Fruit fly (Drosophila melanogaster): ENCODE results near the gene CG6980.

DNA sequence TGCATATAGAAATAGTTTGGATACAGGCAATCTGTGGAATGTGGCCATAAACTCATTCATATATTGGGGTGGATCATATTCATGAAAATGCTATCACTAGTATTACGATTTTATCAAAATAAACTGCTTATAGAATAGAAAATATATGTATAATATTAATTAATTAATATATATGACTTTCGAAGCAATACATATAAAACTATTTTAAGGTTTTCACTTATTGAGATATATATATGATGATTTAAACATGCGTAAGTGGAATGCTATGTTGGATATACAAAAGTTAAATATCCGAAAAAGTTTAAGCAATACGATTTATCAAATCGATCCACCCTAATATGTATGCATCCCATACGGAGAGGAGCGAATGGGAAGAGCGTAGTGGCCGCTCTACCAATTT, 8.8 kb upstream of the CG6980 start:
- TF ChIP-seq fru (GFP tag; optimal IDR thresholded peaks at IDR 0.05) = no peak
- no peak for TF ChIP-seq br (GFP tag; optimal IDR thresholded peaks at IDR 0.05)
- TF ChIP-seq GATAd (GFP tag; optimal IDR thresholded peaks at IDR 0.05) = no peak
- TF ChIP-seq OdsH (GFP tag; optimal IDR thresholded peaks at IDR 0.05) = no peak
- TF ChIP-seq sv (GFP tag; optimal IDR thresholded peaks at IDR 0.05) = no peak
- TF ChIP-seq pan (optimal IDR thresholded peaks at IDR 0.05) = no peak
- TF ChIP-seq psq (GFP tag; optimal IDR thresholded peaks at IDR 0.05) = no peak
